Fruit fly (Drosophila melanogaster): ENCODE data around the gene PsGEF.

dm6 chrX:2320892-2321291 is 66.6 kb downstream of the PsGEF start:
- TF ChIP-seq psq (optimal IDR thresholded peaks at IDR 0.05): no peak
- no peak for TF ChIP-seq Myc (optimal IDR thresholded peaks at IDR 0.05)
- no peak for TF ChIP-seq h (optimal IDR thresholded peaks at IDR 0.05)
- no peak for TF ChIP-seq ttk (optimal IDR thresholded peaks at IDR 0.05)
